Worm (Caenorhabditis elegans): ENCODE results near the gene ugt-67.

DNA sequence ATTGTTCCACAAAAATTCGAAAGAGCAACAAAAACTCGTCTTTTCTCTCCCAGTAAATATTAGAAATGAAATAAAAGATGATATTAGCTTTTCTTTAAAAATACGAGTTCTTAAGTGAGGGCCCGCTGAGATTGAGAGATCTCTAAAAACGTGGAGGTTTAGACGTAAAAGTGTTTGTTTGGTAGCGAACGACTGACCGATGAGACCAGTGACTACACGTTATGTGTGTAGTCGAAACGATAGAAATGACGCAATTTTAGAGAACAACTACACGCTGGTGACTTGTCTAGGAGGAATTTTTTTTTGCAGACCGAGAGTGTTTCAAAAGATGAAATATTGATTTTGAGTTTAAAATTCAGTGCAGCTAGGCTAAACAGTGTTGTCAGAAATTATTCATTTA lies 38.4 kb upstream of the ugt-67 start, which contains the start of gene C37H5.13:
- TF ChIP-seq tbx-2 (tag; optimal IDR thresholded peaks at IDR 0.05): no peak
- TF ChIP-seq egl-27 (tag; optimal IDR thresholded peaks at IDR 0.05): no peak
- no peak for TF ChIP-seq ztf-11 (tag; optimal IDR thresholded peaks at IDR 0.05)
- no peak for TF ChIP-seq zag-1 (tag; optimal IDR thresholded peaks at IDR 0.05)

All from whole organism, L1 larva.